Fruit fly (Drosophila melanogaster) whole organism, embryonic: Measurements from ENCODE around the gene Peritrophin-15a.

Experiments
- CG15011 ChIP-seq: fragments of 200-800 bp; sonication (Bioruptor generic); optimal IDR thresholded peaks from 3 replicates; lab custom pipeline; 2018; ENCODE audit warnings: missing biosample characterization, mild to moderate bottlenecking, missing genetic modification characterization
- CG16779 ChIP-seq: fragments of 200-800 bp; sonication (Bioruptor generic); IDR thresholded peaks from 2 replicates; pipeline ENCODE4 v1.3.6; 2022; ENCODE audit warnings: missing biosample characterization, missing genetic modification characterization
- CG17361 ChIP-seq: fragments of 200-800 bp; sonication (Bioruptor generic); IDR thresholded peaks from 3 replicates; pipeline ENCODE4 v1.3.6; 2022; ENCODE audit warnings: missing biosample characterization, missing genetic modification characterization
- CG18476 ChIP-seq: fragments of 200-800 bp; sonication (Bioruptor generic); optimal IDR thresholded peaks from 2 replicates; lab custom pipeline; 2016; ENCODE audit warnings: missing biosample characterization, mild to moderate bottlenecking, missing genetic modification characterization
- CG4424 ChIP-seq: fragments of 200-800 bp; sonication (Bioruptor generic); optimal IDR thresholded peaks from 3 replicates; lab custom pipeline; 2016; ENCODE audit warnings: missing biosample characterization, missing genetic modification characterization
- HLH4C ChIP-seq: fragments of 200-800 bp; sonication (Bioruptor generic); IDR thresholded peaks from 3 replicates; pipeline ENCODE4 v1.3.6; 2022; ENCODE audit warnings: missing biosample characterization, missing genetic modification characterization; ENCODE audit not compliant: partially characterized antibody
- Hand ChIP-seq: fragments of 200-800 bp; sonication (Bioruptor generic); optimal IDR thresholded peaks from 2 replicates; lab custom pipeline; 2017; ENCODE audit warnings: mild to moderate bottlenecking, missing biosample characterization, missing genetic modification reagents, missing genetic modification characterization
- Myb ChIP-seq: fragments of 200-800 bp; sonication (Bioruptor generic); optimal IDR thresholded peaks from 2 replicates; lab custom pipeline; 2016; ENCODE audit warnings: missing biosample characterization, missing genetic modification characterization
- Rx ChIP-seq: fragments of 200-800 bp; sonication (Bioruptor generic); IDR thresholded peaks from 2 replicates; pipeline ENCODE4 v1.3.6; 2022; ENCODE audit warnings: missing biosample characterization, missing genetic modification characterization
- row ChIP-seq: fragments of 200-800 bp; sonication (Bioruptor generic); IDR thresholded peaks from 3 replicates; pipeline ENCODE4 v1.3.6; 2022; ENCODE audit warnings: missing biosample characterization, missing genetic modification characterization
- tgo ChIP-seq: fragments of 200-800 bp; sonication (Bioruptor generic); IDR thresholded peaks from 3 replicates; pipeline ENCODE4 v1.3.6; 2022; ENCODE audit warnings: missing biosample characterization, missing genetic modification characterization

- no peak for TF ChIP-seq Myb
- no peak for TF ChIP-seq tgo (GFP tag; lab: Robert Waterston, UW)
- no peak for TF ChIP-seq HLH4C (GFP tag; lab: Robert Waterston, UW)
- TF ChIP-seq Hand (GFP tag; lab: Kevin White, UChicago), result no peak
- TF ChIP-seq CG15011 (GFP tag; lab: Kevin White, UChicago), result no peak
- no peak for TF ChIP-seq CG17361
- no peak for TF ChIP-seq CG16779
- TF ChIP-seq row (GFP tag; lab: Robert Waterston, UW), result no peak
- TF ChIP-seq CG4424, result no peak
- no peak for TF ChIP-seq Rx (GFP tag; lab: Robert Waterston, UW)
- no peak for TF ChIP-seq CG18476 (GFP tag; lab: Kevin White, UChicago)
Observed at dm6 chr2L:8384985-8385519, 10.8 kb downstream of the Peritrophin-15a start.
